Fruit fly (Drosophila melanogaster) whole organism, wandering third instar larva: ENCODE results near the gene Usp1.

ENCODE experiments used
- Dfd ChIP-seq: fragments of >200 bp; optimal IDR thresholded peaks from 2 replicates; lab custom pipeline; 2017; ENCODE audit warnings: missing biosample characterization, missing genetic modification characterization
- GATAd ChIP-seq: sonication (Bioruptor generic); optimal IDR thresholded peaks from 2 replicates; lab custom pipeline; 2016; ENCODE audit warnings: missing biosample characterization, missing genetic modification characterization
- Hr78 ChIP-seq: fragments of >200 bp; optimal IDR thresholded peaks from 2 replicates; lab custom pipeline; 2017; ENCODE audit warnings: missing biosample characterization, missing genetic modification characterization
- Myc ChIP-seq: fragments of >200 bp; optimal IDR thresholded peaks from 2 replicates; lab custom pipeline; 2017
- brk ChIP-seq: fragments of 200-800 bp; sonication (Bioruptor generic); optimal IDR thresholded peaks from 2 replicates; lab custom pipeline; 2016; ENCODE audit warnings: missing biosample characterization, mild to moderate bottlenecking, missing genetic modification characterization
- ey ChIP-seq: fragments of 200-800 bp; sonication (Bioruptor generic); optimal IDR thresholded peaks from 2 replicates; lab custom pipeline; 2016; ENCODE audit warnings: missing biosample characterization, missing genetic modification characterization
- lola ChIP-seq: fragments of >200 bp; optimal IDR thresholded peaks from 2 replicates; lab custom pipeline; 2017; ENCODE audit warnings: missing biosample characterization, missing genetic modification characterization
- pan ChIP-seq: fragments of >200 bp; optimal IDR thresholded peaks from 2 replicates; lab custom pipeline; 2017
- psq ChIP-seq: fragments of 200-800 bp; sonication (Bioruptor generic); optimal IDR thresholded peaks from 3 replicates; lab custom pipeline; 2017; ENCODE audit warnings: missing biosample characterization, mild to moderate bottlenecking, missing genetic modification characterization, moderate library complexity

dm6 chr3R:29250272-29251018, 21.5 kb downstream of the Usp1 start, which contains the start of gene SP1029:
- TF ChIP-seq GATAd (GFP tag; lab: Kevin White, UChicago) = no peak
- TF ChIP-seq psq = no peak
- no peak for TF ChIP-seq Myc
- no peak for TF ChIP-seq Hr78 (GFP tag; lab: Kevin White, UChicago)
- TF ChIP-seq Dfd (GFP tag; lab: Kevin White, UChicago) = no peak
- TF ChIP-seq brk = no peak
- TF ChIP-seq ey = no peak
- no peak for TF ChIP-seq pan (lab: Kevin White, UChicago)
- TF ChIP-seq lola (GFP tag; lab: Kevin White, UChicago) = no peak
